Fruit fly (Drosophila melanogaster): ENCODE measurements around the gene inaF-A.

The inaF-A gene

DNA sequence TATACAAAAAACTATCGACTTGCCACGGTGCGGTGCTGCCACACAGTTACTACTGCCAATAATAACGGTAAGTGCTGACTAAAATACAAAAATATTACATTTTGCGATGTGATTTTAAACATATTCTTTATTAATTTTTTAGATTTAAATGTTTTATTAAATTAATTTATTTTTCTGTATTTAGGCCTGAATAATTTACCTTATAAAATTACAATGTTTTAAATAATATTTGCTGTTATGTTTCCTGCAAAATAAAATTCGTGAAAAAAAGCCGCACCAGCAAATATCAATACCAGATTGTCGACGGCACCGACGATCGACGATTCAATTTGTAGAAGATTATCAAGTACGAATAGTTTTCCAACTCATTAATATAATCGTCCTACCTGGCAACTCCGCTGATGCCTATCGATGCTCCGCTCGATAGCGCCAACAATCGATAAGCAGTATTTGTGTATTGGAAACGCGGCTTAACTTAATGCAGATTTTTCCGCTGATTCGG lies 55.1 kb downstream of the inaF-A start, which contains the start of the genes Vlet and bif (continued):
- peak; percentile 64 for TF ChIP-seq Nf-YC (tag; optimal IDR thresholded peaks at IDR 0.05)
- TF ChIP-seq Six4 (GFP tag; optimal IDR thresholded peaks at IDR 0.05): peak; percentile 34
- peak; percentile 46 for TF ChIP-seq mam (GFP tag; optimal IDR thresholded peaks at IDR 0.05)
- peak; percentile 67 for TF ChIP-seq CG32532 (GFP tag; IDR thresholded peaks at IDR 0.05)
- TF ChIP-seq Dek (tag; optimal IDR thresholded peaks at IDR 0.05): peak; percentile 40
- TF ChIP-seq CG16813 (GFP tag; IDR thresholded peaks at IDR 0.05; ENCODE audit: partially characterized antibody): peak; percentile 68
- peak; percentile 5 for TF ChIP-seq CG7786 (GFP tag; optimal IDR thresholded peaks at IDR 0.05)
- no peak for TF ChIP-seq CG1024 (GFP tag; IDR thresholded peaks at IDR 0.05)
- TF ChIP-seq dan (GFP tag; IDR thresholded peaks at IDR 0.05): no peak
- TF ChIP-seq CG9817 (tag; optimal IDR thresholded peaks at IDR 0.05): peak; percentile 78
- TF ChIP-seq Ets97D (GFP tag; optimal IDR thresholded peaks at IDR 0.05): peak; percentile 25
- TF ChIP-seq Lpt (GFP tag; optimal IDR thresholded peaks at IDR 0.05): no peak
- no peak for TF ChIP-seq CG8478 (optimal IDR thresholded peaks at IDR 0.05)
- no peak for TF ChIP-seq Hmx (GFP tag; optimal IDR thresholded peaks at IDR 0.05)
- TF ChIP-seq CG3995 (GFP tag; optimal IDR thresholded peaks at IDR 0.05): peak; percentile 18
- TF ChIP-seq CG6813 (GFP tag; optimal IDR thresholded peaks at IDR 0.05): peak; percentile 22
- TF ChIP-seq CG3847 (GFP tag; IDR thresholded peaks at IDR 0.05): peak; percentile 73
- TF ChIP-seq Mad (GFP tag; optimal IDR thresholded peaks at IDR 0.05): no peak
- 0 out of 2 replicates have a peak, but pooled peaks have one; percentile 52 for TF ChIP-seq vvl (GFP tag; IDR thresholded peaks at IDR 0.05)
- no peak for TF ChIP-seq abd-A (tag; optimal IDR thresholded peaks at IDR 0.05)
- TF ChIP-seq CG32772 (GFP tag; IDR thresholded peaks at IDR 0.05): peak; percentile 59; the same call in 1 of the 2 replicates
- peak; percentile 69 for TF ChIP-seq CG13296 (GFP tag; optimal IDR thresholded peaks at IDR 0.05)
- no peak for TF ChIP-seq CG1603 (tag; optimal IDR thresholded peaks at IDR 0.05)
- TF ChIP-seq CG8765 (GFP tag; IDR thresholded peaks at IDR 0.05): no peak
- TF ChIP-seq E2f2 (GFP tag; IDR thresholded peaks at IDR 0.05): peak; percentile 41
- peak; percentile 60 for TF ChIP-seq esg (GFP tag; conservative IDR thresholded peaks at IDR 0.05)
- TF ChIP-seq CG15479 (GFP tag; optimal IDR thresholded peaks at IDR 0.05): no peak
- no peak for TF ChIP-seq ftz-f1 (GFP tag; optimal IDR thresholded peaks at IDR 0.05)
- no peak for TF ChIP-seq Hand (GFP tag; optimal IDR thresholded peaks at IDR 0.05)
- TF ChIP-seq usp (GFP tag; optimal IDR thresholded peaks at IDR 0.05): no peak
- peak; percentile 33; the same call in 1 of the 3 replicates for TF ChIP-seq CG7963 (GFP tag; IDR thresholded peaks at IDR 0.05; ENCODE audit: partially characterized antibody)
- no peak for TF ChIP-seq CG32767 (GFP tag; IDR thresholded peaks at IDR 0.05)
- TF ChIP-seq CG9876 (GFP tag; optimal IDR thresholded peaks at IDR 0.05): no peak
- no peak for TF ChIP-seq dati (GFP tag; IDR thresholded peaks at IDR 0.05)
- TF ChIP-seq Fer2 (tag; optimal IDR thresholded peaks at IDR 0.05): peak; percentile 25
- peak; percentile 71 for TF ChIP-seq CG18599 (GFP tag; optimal IDR thresholded peaks at IDR 0.05)
- no peak for TF ChIP-seq Tbp (GFP tag; optimal IDR thresholded peaks at IDR 0.05)
- TF ChIP-seq Bdp1 (GFP tag; optimal IDR thresholded peaks at IDR 0.05): peak; percentile 23
- no peak for TF ChIP-seq salm (tag; optimal IDR thresholded peaks at IDR 0.05)
- TF ChIP-seq Side (GFP tag; optimal IDR thresholded peaks at IDR 0.05): peak; percentile 18
- TF ChIP-seq CG15696 (tag; optimal IDR thresholded peaks at IDR 0.05): peak; percentile 56
- no peak for TF ChIP-seq rib (GFP tag; IDR thresholded peaks at IDR 0.05)
- peak; percentile 54; the same call in 1 of the 2 replicates for TF ChIP-seq inv (GFP tag; IDR thresholded peaks at IDR 0.05; ENCODE audit: partially characterized antibody)
- peak; percentile 61 for TF ChIP-seq dmrt99B (tag; optimal IDR thresholded peaks at IDR 0.05)
- TF ChIP-seq CG4282 (GFP tag; optimal IDR thresholded peaks at IDR 0.05): no peak
- peak; percentile 31 for TF ChIP-seq Max (GFP tag; optimal IDR thresholded peaks at IDR 0.05)
- TF ChIP-seq H15 (GFP tag; IDR thresholded peaks at IDR 0.05): no peak; the same call in 2 of the 3 replicates
- no peak for TF ChIP-seq CG18011 (GFP tag; optimal IDR thresholded peaks at IDR 0.05)
- TF ChIP-seq eyg (GFP tag; optimal IDR thresholded peaks at IDR 0.05): no peak
- no peak for TF ChIP-seq z (GFP tag; IDR thresholded peaks at IDR 0.05)
- TF ChIP-seq bbx (GFP tag; IDR thresholded peaks at IDR 0.05; ENCODE audit: partially characterized antibody): peak; percentile 55

Data from whole organism, embryonic.